Fruit fly (Drosophila melanogaster) whole organism, prepupa: ENCODE measurements around the gene CG44158.

Experiments used
- Blimp-1 ChIP-seq: fragments of 200-800 bp; sonication (Bioruptor generic); optimal IDR thresholded peaks from 3 replicates; lab custom pipeline; 2017; ENCODE audit warnings: missing biosample characterization, missing genetic modification characterization, mild to moderate bottlenecking, moderate library complexity, missing genetic modification reagents
- CG10669 ChIP-seq: fragments of 200-800 bp; sonication (Bioruptor generic); optimal IDR thresholded peaks from 3 replicates; lab custom pipeline; 2018; ENCODE audit warnings: missing biosample characterization, mild to moderate bottlenecking, missing genetic modification characterization, moderate library complexity
- CG11294 ChIP-seq: fragments of 200-800 bp; sonication (Bioruptor generic); IDR thresholded peaks from 2 replicates; pipeline ENCODE4 v1.3.6; 2022; ENCODE audit warnings: missing biosample characterization, missing genetic modification characterization
- CG11762 ChIP-seq: fragments of 200-800 bp; sonication (Bioruptor generic); optimal IDR thresholded peaks from 3 replicates; lab custom pipeline; 2016; ENCODE audit warnings: missing biosample characterization, missing genetic modification characterization; ENCODE audit not compliant: insufficient read depth
- CG11902 ChIP-seq: fragments of 200-800 bp; sonication (Bioruptor generic); optimal IDR thresholded peaks from 3 replicates; lab custom pipeline; 2016; ENCODE audit warnings: missing biosample characterization, missing genetic modification characterization
- CG1621 ChIP-seq: fragments of 200-800 bp; sonication (Bioruptor generic); optimal IDR thresholded peaks from 3 replicates; lab custom pipeline; 2018; ENCODE audit warnings: missing biosample characterization, mild to moderate bottlenecking, missing genetic modification characterization
- CG3032 ChIP-seq: fragments of 200-800 bp; optimal IDR thresholded peaks from 2 replicates; lab custom pipeline; 2019; ENCODE audit warnings: missing biosample characterization, mild to moderate bottlenecking, missing genetic modification characterization, moderate library complexity
- CG32006 ChIP-seq: fragments of 200-800 bp; sonication (Bioruptor generic); optimal IDR thresholded peaks from 3 replicates; lab custom pipeline; 2017; ENCODE audit warnings: missing biosample characterization, mild to moderate bottlenecking, missing genetic modification characterization
- CG34406 ChIP-seq: fragments of 200-800 bp; sonication (Bioruptor generic); optimal IDR thresholded peaks from 3 replicates; lab custom pipeline; 2016; ENCODE audit warnings: missing biosample characterization, missing genetic modification characterization
- CG3919 ChIP-seq: fragments of 200-800 bp; sonication (Bioruptor generic); optimal IDR thresholded peaks from 3 replicates; lab custom pipeline; 2016; ENCODE audit warnings: missing biosample characterization, missing genetic modification characterization
- CG4318 ChIP-seq: fragments of 200-800 bp; sonication (Bioruptor generic); optimal IDR thresholded peaks from 3 replicates; lab custom pipeline; 2017; ENCODE audit warnings: missing biosample characterization, mild to moderate bottlenecking, missing genetic modification characterization
- CG6163 ChIP-seq: fragments of 200-800 bp; sonication (Bioruptor generic); IDR thresholded peaks from 3 replicates; pipeline ENCODE4 v1.3.6; 2022; ENCODE audit warnings: missing biosample characterization, missing genetic modification characterization
- CG6276 ChIP-seq: fragments of 200-800 bp; sonication (Bioruptor generic); optimal IDR thresholded peaks from 2 replicates; lab custom pipeline; 2017; ENCODE audit warnings: missing biosample characterization, mild to moderate bottlenecking, missing genetic modification characterization
- CG6792 ChIP-seq: fragments of 200-800 bp; sonication (Bioruptor generic); optimal IDR thresholded peaks from 3 replicates; lab custom pipeline; 2016; ENCODE audit warnings: missing biosample characterization, missing genetic modification characterization
- CG6808 ChIP-seq: fragments of 200-800 bp; sonication (Bioruptor generic); optimal IDR thresholded peaks from 3 replicates; lab custom pipeline; 2017; ENCODE audit warnings: missing biosample characterization, missing genetic modification characterization, mild to moderate bottlenecking, moderate library complexity, missing genetic modification reagents
- CG9139 ChIP-seq: fragments of 200-800 bp; sonication (Bioruptor generic); optimal IDR thresholded peaks from 3 replicates; lab custom pipeline; 2017; ENCODE audit warnings: missing biosample characterization, mild to moderate bottlenecking, missing genetic modification characterization
- Eip75B ChIP-seq: fragments of 200-800 bp; sonication (Bioruptor generic); optimal IDR thresholded peaks from 3 replicates; lab custom pipeline; 2016; ENCODE audit warnings: missing biosample characterization, missing genetic modification characterization
- Eip93F ChIP-seq: fragments of 200-800 bp; sonication (Bioruptor generic); optimal IDR thresholded peaks from 2 replicates; lab custom pipeline; 2016; ENCODE audit warnings: missing biosample characterization, mild to moderate bottlenecking, missing genetic modification characterization
- Ets21C ChIP-seq: fragments of 200-800 bp; sonication (Bioruptor generic); optimal IDR thresholded peaks from 3 replicates; lab custom pipeline; 2016; ENCODE audit warnings: missing biosample characterization, missing genetic modification characterization
- Ets96B ChIP-seq: fragments of 200-800 bp; optimal IDR thresholded peaks from 2 replicates; lab custom pipeline; 2019; ENCODE audit warnings: missing biosample characterization, mild to moderate bottlenecking, missing genetic modification characterization, moderate library complexity
- Gug ChIP-seq: fragments of 200-800 bp; sonication (Bioruptor generic); IDR thresholded peaks from 2 replicates; pipeline ENCODE4 v1.3.6; 2022; ENCODE audit warnings: missing biosample characterization, missing genetic modification characterization
- Hr39 ChIP-seq: fragments of 200-800 bp; sonication (Bioruptor generic); optimal IDR thresholded peaks from 2 replicates; lab custom pipeline; 2016; ENCODE audit warnings: missing biosample characterization, missing genetic modification characterization
- Lpt ChIP-seq: fragments of 200-800 bp; sonication (Bioruptor generic); optimal IDR thresholded peaks from 3 replicates; lab custom pipeline; 2016; ENCODE audit warnings: missing biosample characterization, missing genetic modification characterization
- Smox ChIP-seq: fragments of 200-800 bp; sonication (Bioruptor generic); optimal IDR thresholded peaks from 3 replicates; lab custom pipeline; 2016; ENCODE audit warnings: missing biosample characterization, missing genetic modification characterization
- Sox102F ChIP-seq: fragments of 200-800 bp; sonication (Bioruptor generic); optimal IDR thresholded peaks from 2 replicates; lab custom pipeline; 2016; ENCODE audit warnings: missing biosample characterization, mild to moderate bottlenecking, missing genetic modification characterization
- Sox14 ChIP-seq: fragments of 200-800 bp; sonication (Bioruptor generic); optimal IDR thresholded peaks from 3 replicates; lab custom pipeline; 2016; ENCODE audit warnings: missing biosample characterization, missing genetic modification characterization
- Sox15 ChIP-seq: fragments of 200-800 bp; sonication (Bioruptor generic); optimal IDR thresholded peaks from 3 replicates; lab custom pipeline; 2016; ENCODE audit warnings: missing biosample characterization, missing genetic modification characterization
- achi ChIP-seq: fragments of 200-800 bp; sonication (Bioruptor generic); optimal IDR thresholded peaks from 3 replicates; lab custom pipeline; 2016; ENCODE audit warnings: missing biosample characterization, missing genetic modification characterization
- dac ChIP-seq: fragments of 200-800 bp; sonication (Bioruptor generic); optimal IDR thresholded peaks from 2 replicates; lab custom pipeline; 2017; ENCODE audit warnings: missing biosample characterization, mild to moderate bottlenecking, missing genetic modification characterization
- esn ChIP-seq: fragments of 200-800 bp; sonication (Bioruptor generic); optimal IDR thresholded peaks from 2 replicates; lab custom pipeline; 2016; ENCODE audit warnings: missing biosample characterization, mild to moderate bottlenecking, missing genetic modification characterization, moderate library complexity
- fd59A ChIP-seq: fragments of 200-800 bp; sonication (Bioruptor generic); optimal IDR thresholded peaks from 2 replicates; lab custom pipeline; 2017; ENCODE audit warnings: missing biosample characterization, mild to moderate bottlenecking, missing genetic modification characterization, missing genetic modification reagents
- fd85E ChIP-seq: fragments of 200-800 bp; sonication (Bioruptor generic); optimal IDR thresholded peaks from 3 replicates; lab custom pipeline; 2016; ENCODE audit warnings: missing biosample characterization, missing genetic modification characterization
- fkh ChIP-seq: fragments of 200-800 bp; sonication (Bioruptor generic); optimal IDR thresholded peaks from 3 replicates; lab custom pipeline; 2017; ENCODE audit warnings: missing biosample characterization, mild to moderate bottlenecking, missing genetic modification characterization, moderate library complexity
- salr ChIP-seq, 2 experiments: fragments of 200-800 bp; sonication (Bioruptor generic); optimal IDR thresholded peaks; 3 replicates each; lab custom pipeline; 2016 to 2018; ENCODE audit warnings: missing biosample characterization in 2 of 2, missing genetic modification characterization in 2 of 2, mild to moderate bottlenecking in 1 of 2
- ss ChIP-seq, 2 experiments: fragments of 200-800 bp; sonication (Bioruptor generic); optimal IDR thresholded peaks; 2 replicates in 1 of 2; 3 replicates in 1 of 2; lab custom pipeline; 2017 to 2018; ENCODE audit warnings: mild to moderate bottlenecking in 2 of 2, missing biosample characterization in 2 of 2, missing genetic modification characterization in 2 of 2, moderate library complexity in 1 of 2
- topi ChIP-seq: fragments of 200-800 bp; sonication (Bioruptor generic); optimal IDR thresholded peaks from 3 replicates; lab custom pipeline; 2016; ENCODE audit warnings: missing biosample characterization, missing genetic modification characterization

Gene CG44158

DNA sequence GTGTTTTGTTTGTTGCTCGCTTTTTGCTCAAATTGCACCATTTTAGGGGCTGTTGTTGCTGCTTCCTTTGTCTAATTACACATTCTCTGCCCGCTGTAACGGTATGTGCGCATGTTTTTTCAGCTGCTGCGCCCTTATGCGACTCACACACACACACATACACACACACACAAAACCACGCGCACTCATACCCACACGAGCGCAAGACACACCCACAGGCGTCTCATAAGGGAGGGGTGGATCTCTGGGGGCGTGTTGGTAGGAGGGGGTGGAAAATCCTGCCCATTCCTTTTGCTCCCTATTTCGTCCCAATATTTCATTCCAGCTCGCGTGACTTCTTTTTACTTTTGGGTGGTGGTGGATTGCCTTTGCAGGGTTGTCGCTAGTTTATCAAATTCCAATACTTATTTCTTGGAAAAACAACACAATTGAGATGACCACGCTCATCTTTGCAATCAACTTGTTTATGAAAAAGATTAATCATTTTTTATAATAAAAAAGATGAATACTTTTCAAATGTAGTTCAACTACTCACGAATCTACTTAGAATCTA, 36.5 kb downstream of the CG44158 start:
- TF ChIP-seq CG11762 (GFP tag; lab: Kevin White, UChicago) (no peak), CG9139 (no peak), Hr39 (GFP tag; lab: Kevin White, UChicago) (no peak), Ets21C (GFP tag; lab: Kevin White, UChicago) (no peak), salr (GFP tag; optimal IDR thresholded peaks at IDR 0.05; lab: Kevin White, UChicago) (no peak), CG3032 (no peak), ss (GFP tag; optimal IDR thresholded peaks at IDR 0.05; lab: Kevin White, UChicago) (peak in 1 of 2 experiments; percentile 0), CG6163 (GFP tag; lab: Robert Waterston, UW) (no peak), Ets96B (no peak)
- TF ChIP-seq, all 60 proteins: peak for 1

DNA sequence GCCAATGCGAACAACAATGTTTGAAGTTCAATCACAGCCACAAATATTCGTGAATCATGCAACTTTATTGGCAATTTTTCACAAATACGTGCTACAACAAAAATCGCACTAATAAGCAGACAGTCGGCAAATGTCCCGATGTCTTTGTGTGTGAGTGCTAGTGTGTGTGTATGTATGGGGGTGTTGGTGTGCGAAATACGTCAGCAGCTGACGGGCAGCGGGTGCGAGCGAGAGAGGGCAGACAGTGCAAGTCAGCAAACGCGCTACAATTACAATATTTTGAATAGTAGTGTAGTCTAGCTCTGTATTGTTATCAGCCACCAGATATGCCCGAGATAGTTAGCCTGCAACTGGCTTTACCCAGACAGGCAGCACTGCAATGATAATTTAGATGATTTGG, 37.5 kb downstream of the CG44158 start:
- TF ChIP-seq CG11294 (GFP tag; lab: Robert Waterston, UW) (no peak), CG3032 (no peak)

DNA sequence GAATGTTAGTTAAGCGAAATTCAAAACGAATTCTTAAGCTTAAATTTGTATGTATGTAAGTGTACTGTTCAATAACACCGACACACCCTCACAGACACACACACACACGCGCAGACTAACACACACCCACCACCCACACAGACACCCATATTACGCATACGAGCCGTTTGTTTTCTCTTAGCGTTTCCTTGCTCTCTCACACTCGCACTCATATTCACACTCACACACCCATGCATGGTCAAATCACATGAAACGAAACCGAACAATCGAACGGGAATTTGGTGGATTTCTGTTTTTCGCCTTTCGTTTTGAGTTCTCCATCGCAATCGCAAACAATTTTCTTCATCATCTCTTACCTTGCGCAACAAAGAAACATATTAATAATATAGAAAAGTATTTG, 40.7 kb downstream of the CG44158 start:
- TF ChIP-seq CG6808 (no peak), Sox102F (GFP tag; lab: Kevin White, UChicago) (no peak), CG11902 (GFP tag; lab: Kevin White, UChicago) (no peak), Hr39 (GFP tag; lab: Kevin White, UChicago) (no peak), CG3032 (no peak), dac (GFP tag; lab: Kevin White, UChicago) (no peak), CG10669 (GFP tag; lab: Kevin White, UChicago) (no peak), CG6276 (GFP tag; lab: Kevin White, UChicago) (no peak), CG1621 (tag; lab: Kevin White, UChicago) (no peak), fd85E (no peak), fkh (GFP tag; lab: Kevin White, UChicago) (no peak), Smox (GFP tag; lab: Kevin White, UChicago) (no peak), Eip75B (GFP tag; lab: Kevin White, UChicago) (no peak), topi (GFP tag; lab: Kevin White, UChicago) (no peak), Lpt (no peak)

- TF ChIP-seq Blimp-1 (GFP tag; lab: Kevin White, UChicago) (no peak), Gug (GFP tag; lab: Robert Waterston, UW) (no peak), CG32006 (no peak), Sox15 (GFP tag; lab: Kevin White, UChicago) (no peak)
These were observed 42.2 kb downstream of the CG44158 start, which contains the start of gene CG18598 for dm6 chr3R:18250815-18251214. TSS of gene CG18598 (plus strand) at chr3R:18251115.

DNA sequence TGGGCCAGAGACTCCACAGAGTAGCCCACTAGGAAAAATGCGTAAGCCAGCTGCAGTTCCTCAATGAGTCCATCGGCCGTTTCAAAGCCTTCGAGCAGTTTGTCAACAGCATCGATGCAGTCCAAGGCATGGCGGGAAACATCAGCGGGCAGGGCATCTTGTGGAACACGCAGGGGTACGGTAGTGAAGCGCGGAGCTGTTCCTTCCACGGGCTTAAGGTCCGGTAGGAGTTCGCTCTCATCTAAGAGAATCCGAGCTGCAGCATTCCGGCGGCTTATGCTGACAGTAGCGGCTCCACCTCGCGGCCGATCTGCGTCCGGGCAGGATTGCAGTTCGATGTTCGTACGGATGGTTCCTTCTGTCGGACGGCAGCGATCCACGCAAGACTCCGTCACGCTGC, 43.3 kb downstream of the CG44158 start:
- TF ChIP-seq CG3919 (GFP tag; lab: Kevin White, UChicago) (no peak), Hr39 (GFP tag; lab: Kevin White, UChicago) (no peak), Ets96B (no peak)

DNA sequence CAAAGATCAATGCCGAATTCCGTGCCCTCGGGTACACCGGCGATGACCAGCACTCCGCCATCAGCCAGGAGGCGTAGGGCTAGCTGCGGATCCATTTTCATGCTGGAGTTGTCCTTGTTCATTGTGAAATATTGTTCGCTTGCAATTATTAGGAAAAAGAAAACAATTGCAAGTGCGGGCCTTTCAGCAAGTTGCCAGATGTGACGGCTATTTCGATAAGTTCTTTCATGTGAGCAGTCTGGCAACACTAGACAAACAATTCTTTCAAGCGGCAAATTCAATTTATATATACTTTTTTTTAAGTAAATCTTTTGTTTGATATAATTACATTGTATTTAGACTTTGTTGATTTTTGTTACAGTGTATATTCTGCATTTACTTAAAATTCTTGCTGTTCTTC, 44.0 kb downstream of the CG44158 start, which contains the start of gene CG12320:
Gene CG12320 (minus strand): TSS at position 157 of the 400 bp plus-strand sequence.
- TF ChIP-seq ss (GFP tag; optimal IDR thresholded peaks at IDR 0.05; lab: Kevin White, UChicago) (no peak), CG4318 (GFP tag; lab: Kevin White, UChicago) (no peak), fd59A (no peak), Sox14 (GFP tag; lab: Kevin White, UChicago) (peak; percentile 52), CG1621 (tag; lab: Kevin White, UChicago) (peak; percentile 49), Eip93F (GFP tag; lab: Kevin White, UChicago) (no peak), Ets96B (no peak), achi (GFP tag; lab: Kevin White, UChicago) (no peak), CG6792 (no peak), CG34406 (no peak), esn (GFP tag; lab: Kevin White, UChicago) (peak; percentile 6)
